Worm (Caenorhabditis elegans): ENCODE results near the gene sir-2.2.
A peak's percentile ranks its signal among the peaks of the same experiment; 100 is the strongest.

The sir-2.2 gene

ce11 chrX:13356469-13356868 lies 28.6 kb downstream of the sir-2.2 start:
- TF ChIP-seq mbf-1 (tag; optimal IDR thresholded peaks at IDR 0.05) (no peak), lin-39 (tag; optimal IDR thresholded peaks at IDR 0.05) (no peak), unc-39 (tag; optimal IDR thresholded peaks at IDR 0.05) (no peak), ZK546.5 (tag; optimal IDR thresholded peaks at IDR 0.05) (no peak), zag-1 (tag; optimal IDR thresholded peaks at IDR 0.05) (no peak), mdl-1 (tag; optimal IDR thresholded peaks at IDR 0.05) (peak; percentile 71 to 84), ztf-4 (tag; optimal IDR thresholded peaks at IDR 0.05) (peak; percentile 34), elt-1 (tag; optimal IDR thresholded peaks at IDR 0.05) (no peak), F13H6.1 (tag; optimal IDR thresholded peaks at IDR 0.05) (peak; percentile 86), blmp-1 (tag; optimal IDR thresholded peaks at IDR 0.05; ENCODE audit: insufficient read depth) (peak; percentile 83), ceh-82 (tag; optimal IDR thresholded peaks at IDR 0.05) (no peak), sma-3 (GFP tag; optimal IDR thresholded peaks at IDR 0.05) (peak; percentile 84), Y55F3AM.14 (GFP tag; optimal IDR thresholded peaks at IDR 0.05) (peak; percentile 54), C34F6.9 (tag; optimal IDR thresholded peaks at IDR 0.05) (no peak), nhr-129 (tag; optimal IDR thresholded peaks at IDR 0.05) (peak; percentile 88), nhr-23 (tag; optimal IDR thresholded peaks at IDR 0.05) (no peak), alr-1 (tag; optimal IDR thresholded peaks at IDR 0.05) (no peak), lin-11 (tag; optimal IDR thresholded peaks at IDR 0.05) (peak; percentile 11), dmd-4 (tag; optimal IDR thresholded peaks at IDR 0.05) (no peak), ceh-16 (tag; optimal IDR thresholded peaks at IDR 0.05) (no peak), nhr-237 (tag; optimal IDR thresholded peaks at IDR 0.05) (no peak), lin-13 (GFP tag; optimal IDR thresholded peaks at IDR 0.05) (peak; percentile 46), ama-1 (optimal IDR thresholded peaks at IDR 0.05) (no peak), nhr-21 (tag; optimal IDR thresholded peaks at IDR 0.05) (peak; percentile 93), R02D3.7 (tag; optimal IDR thresholded peaks at IDR 0.05) (no peak), unc-62 (GFP tag; optimal IDR thresholded peaks at IDR 0.05) (no peak), nhr-77 (tag; optimal IDR thresholded peaks at IDR 0.05) (no peak), snpc-4 (tag; optimal IDR thresholded peaks at IDR 0.05) (no peak), nhr-10 (tag; optimal IDR thresholded peaks at IDR 0.05) (no peak), lsy-2 (tag; optimal IDR thresholded peaks at IDR 0.05) (peak in 1 of 2 experiments; percentile 59), ztf-1 (GFP tag; conservative IDR thresholded peaks at IDR 0.05) (no peak), mab-5 (tag; optimal IDR thresholded peaks at IDR 0.05) (no peak), nhr-11 (tag; optimal IDR thresholded peaks at IDR 0.05) (no peak), ztf-11 (tag; optimal IDR thresholded peaks at IDR 0.05) (no peak), egl-27 (tag; optimal IDR thresholded peaks at IDR 0.05) (peak; percentile 77), nhr-12 (tag; optimal IDR thresholded peaks at IDR 0.05) (no peak), sem-4 (tag; optimal IDR thresholded peaks at IDR 0.05) (peak; percentile 73), nhr-25 (tag; optimal IDR thresholded peaks at IDR 0.05) (peak; percentile 86), aly-2 (tag; optimal IDR thresholded peaks at IDR 0.05) (no peak), elt-3 (tag; optimal IDR thresholded peaks at IDR 0.05) (no peak), peb-1 (tag; optimal IDR thresholded peaks at IDR 0.05) (no peak), nhr-6 (tag; optimal IDR thresholded peaks at IDR 0.05) (peak; percentile 29), unc-55 (GFP tag; optimal IDR thresholded peaks at IDR 0.05) (no peak), gmeb-1 (tag; optimal IDR thresholded peaks at IDR 0.05) (peak; percentile 2), fos-1 (tag; optimal IDR thresholded peaks at IDR 0.05) (peak; percentile 83), crh-2 (tag; optimal IDR thresholded peaks at IDR 0.05) (peak; percentile 82), sma-9 (GFP tag; optimal IDR thresholded peaks at IDR 0.05) (peak; percentile 99), sma-9 (tag; optimal IDR thresholded peaks at IDR 0.05) (no peak), skn-1 (tag; optimal IDR thresholded peaks at IDR 0.05) (no peak)
